Fruit fly (Drosophila melanogaster): ENCODE results near the gene Decay.

Decay gene

DNA sequence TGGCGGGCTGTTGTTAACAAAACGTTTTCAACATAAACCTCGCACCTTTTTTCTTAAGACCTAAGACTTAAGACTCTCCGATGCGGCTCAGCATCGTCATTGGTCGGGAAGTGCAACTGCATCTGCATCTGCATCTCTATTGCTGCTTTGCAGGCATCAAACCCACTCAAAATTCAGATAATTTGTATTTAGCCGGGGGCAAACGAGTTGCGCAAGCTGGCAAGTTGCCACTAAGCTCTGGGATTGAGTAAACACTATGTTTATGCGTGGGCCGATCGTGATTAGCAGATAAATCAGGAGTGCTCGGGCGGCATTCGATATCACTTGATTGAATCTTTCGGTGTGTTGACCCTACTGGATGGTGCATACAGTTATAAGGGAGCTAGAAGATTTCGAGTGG is 24.7 kb upstream of the Decay start:
- TF ChIP-seq h (optimal IDR thresholded peaks at IDR 0.05) (no peak), Myc (optimal IDR thresholded peaks at IDR 0.05) (no peak), ttk (optimal IDR thresholded peaks at IDR 0.05) (no peak), insv (optimal IDR thresholded peaks at IDR 0.05) (no peak), Sin3A (optimal IDR thresholded peaks at IDR 0.05) (no peak), psq (optimal IDR thresholded peaks at IDR 0.05) (no peak)

DNA sequence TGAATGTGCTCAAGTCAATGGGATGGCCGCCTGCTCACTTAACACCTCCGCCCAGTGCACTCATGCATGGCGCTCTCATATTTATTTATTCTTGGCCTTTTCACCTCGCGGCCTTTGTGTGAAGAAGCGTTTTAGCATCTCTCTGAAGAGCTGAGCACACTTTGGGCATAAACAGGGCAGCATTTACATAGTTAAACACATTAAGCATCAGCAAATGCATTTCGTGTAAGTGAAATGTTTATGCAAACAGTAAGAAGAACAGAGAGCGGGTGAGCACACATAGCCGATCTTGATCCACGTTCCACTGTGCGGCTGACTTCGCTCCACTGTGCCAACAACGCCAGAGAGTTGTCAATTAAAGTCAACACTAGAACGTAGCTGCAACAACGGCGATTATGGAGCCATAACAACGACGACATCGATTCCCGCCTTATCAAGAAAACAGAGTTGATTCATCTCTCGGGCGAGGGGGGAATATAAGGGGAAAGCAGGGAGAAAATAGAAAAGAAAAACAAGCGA is 23.8 kb upstream of the Decay start:
- TF ChIP-seq ttk (optimal IDR thresholded peaks at IDR 0.05) = no peak
- no peak for TF ChIP-seq h (optimal IDR thresholded peaks at IDR 0.05)

DNA sequence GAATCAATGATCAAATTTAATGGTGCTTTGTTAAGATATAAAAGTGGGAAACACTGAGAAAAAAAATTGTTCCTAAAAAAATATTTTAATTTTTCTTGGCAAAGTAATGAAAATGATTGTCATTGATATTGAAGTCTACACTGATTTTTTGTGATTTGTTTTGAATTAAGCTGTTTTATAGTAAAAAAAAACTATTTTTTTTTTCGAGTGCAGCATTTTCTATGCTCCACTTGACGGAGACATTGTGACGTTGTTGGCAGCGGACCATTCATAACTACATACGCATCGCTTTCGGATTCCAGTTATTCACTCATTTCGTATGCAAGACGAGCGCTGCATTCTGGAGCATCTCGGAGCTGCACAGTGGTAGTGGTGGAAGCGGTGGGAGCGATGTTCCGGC is 23.3 kb upstream of the Decay start:
- TF ChIP-seq h (optimal IDR thresholded peaks at IDR 0.05) (no peak), insv (optimal IDR thresholded peaks at IDR 0.05) (no peak), Myc (optimal IDR thresholded peaks at IDR 0.05) (no peak), Sin3A (optimal IDR thresholded peaks at IDR 0.05) (no peak), psq (optimal IDR thresholded peaks at IDR 0.05) (no peak), ttk (optimal IDR thresholded peaks at IDR 0.05) (no peak)

DNA sequence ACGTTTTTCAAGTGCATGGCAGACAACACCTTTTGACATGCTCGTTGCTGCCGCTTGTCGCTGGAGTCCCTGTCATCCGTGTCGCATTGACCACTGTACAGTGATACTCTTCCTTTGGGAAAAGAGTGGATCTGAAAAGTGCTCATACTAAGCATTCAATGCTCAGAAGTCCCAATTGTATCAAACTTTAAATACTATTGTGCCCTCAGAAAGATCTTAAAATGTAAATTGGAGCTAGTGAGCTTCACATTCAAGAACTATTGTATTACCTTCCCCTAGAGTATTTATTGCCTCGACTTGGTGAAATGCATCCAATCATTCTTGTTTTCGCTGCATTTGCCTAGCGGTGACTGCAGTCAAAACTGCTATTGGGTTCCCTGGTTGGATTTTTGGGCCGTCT is 22.5 kb upstream of the Decay start:
- TF ChIP-seq Myc (optimal IDR thresholded peaks at IDR 0.05) (no peak), ttk (optimal IDR thresholded peaks at IDR 0.05) (no peak), insv (optimal IDR thresholded peaks at IDR 0.05) (no peak), psq (optimal IDR thresholded peaks at IDR 0.05) (no peak), h (optimal IDR thresholded peaks at IDR 0.05) (no peak)

DNA sequence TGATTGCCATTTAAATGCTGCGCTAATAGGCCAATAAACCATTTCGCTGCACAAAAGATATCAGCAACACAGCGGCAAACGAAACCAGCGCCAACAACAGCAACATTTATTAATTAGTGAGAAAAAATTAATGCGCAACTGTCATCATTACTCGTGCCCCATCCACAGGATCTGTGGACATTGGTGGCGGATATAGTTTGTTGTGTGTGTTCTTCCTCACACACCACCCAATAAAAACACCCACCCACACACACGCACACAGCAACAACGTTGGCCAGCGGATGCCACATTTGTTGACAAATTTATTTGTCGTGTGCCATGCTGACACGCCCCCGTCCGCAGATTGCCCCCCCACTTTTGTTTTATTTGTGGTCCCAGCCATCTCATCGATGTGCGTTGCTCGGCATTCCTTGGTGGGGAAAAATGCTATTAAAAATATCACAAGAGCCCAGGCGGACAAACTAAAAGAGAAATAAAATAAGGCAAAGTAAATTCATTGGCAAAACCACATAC is 17.4 kb upstream of the Decay start:
- TF ChIP-seq psq (optimal IDR thresholded peaks at IDR 0.05) (no peak), insv (optimal IDR thresholded peaks at IDR 0.05) (no peak), Sin3A (optimal IDR thresholded peaks at IDR 0.05) (no peak), h (optimal IDR thresholded peaks at IDR 0.05) (no peak), Myc (optimal IDR thresholded peaks at IDR 0.05) (no peak), ttk (optimal IDR thresholded peaks at IDR 0.05) (no peak)

DNA sequence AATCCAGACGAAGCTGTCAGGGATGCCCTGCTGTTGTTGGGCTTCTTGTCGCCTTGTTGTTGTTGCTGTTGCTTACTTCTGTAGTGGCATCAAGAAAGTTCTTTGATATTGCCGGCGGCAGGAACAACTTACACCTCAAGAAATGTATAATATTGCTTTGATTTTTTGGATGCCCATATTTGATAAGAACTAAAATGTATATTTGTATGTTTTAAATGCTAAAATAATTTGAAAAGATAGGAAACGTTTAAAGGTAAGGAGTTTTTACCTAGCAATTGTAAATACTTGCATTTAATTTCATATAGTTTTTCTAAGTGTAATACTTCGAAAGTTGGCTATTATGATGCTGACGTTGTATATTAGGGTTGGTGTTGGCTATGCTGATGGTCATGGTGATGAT is 9.3 kb upstream of the Decay start:
- TF ChIP-seq Myc (optimal IDR thresholded peaks at IDR 0.05) (no peak), h (optimal IDR thresholded peaks at IDR 0.05) (no peak), insv (optimal IDR thresholded peaks at IDR 0.05) (no peak), Sin3A (optimal IDR thresholded peaks at IDR 0.05) (no peak), ttk (optimal IDR thresholded peaks at IDR 0.05) (no peak), psq (optimal IDR thresholded peaks at IDR 0.05) (no peak)

DNA sequence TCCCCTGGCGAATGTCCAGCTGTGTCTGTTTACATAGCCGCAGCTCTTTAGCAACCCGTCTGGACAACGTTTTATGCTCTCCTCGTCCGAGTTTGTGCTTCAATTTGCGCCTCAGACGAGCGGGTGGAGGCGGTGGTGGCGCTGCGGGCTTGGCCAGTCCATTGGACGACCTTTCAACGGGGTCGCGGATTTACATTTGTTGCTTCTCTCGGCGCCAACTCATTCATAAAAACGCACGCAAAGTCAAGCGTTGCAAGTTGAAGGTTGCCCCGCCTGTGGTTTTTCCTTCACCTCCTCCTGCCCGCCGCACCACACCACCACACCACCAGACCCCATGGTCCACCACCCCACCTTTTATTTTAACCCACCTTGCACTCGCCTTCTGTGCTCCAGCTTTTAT is 6.9 kb upstream of the Decay start:
- TF ChIP-seq Myc (optimal IDR thresholded peaks at IDR 0.05) = no peak
- no peak for TF ChIP-seq psq (optimal IDR thresholded peaks at IDR 0.05)
- TF ChIP-seq ttk (optimal IDR thresholded peaks at IDR 0.05) = no peak
- no peak for TF ChIP-seq h (optimal IDR thresholded peaks at IDR 0.05)
- TF ChIP-seq insv (optimal IDR thresholded peaks at IDR 0.05) = no peak
- TF ChIP-seq Sin3A (optimal IDR thresholded peaks at IDR 0.05) = no peak

DNA sequence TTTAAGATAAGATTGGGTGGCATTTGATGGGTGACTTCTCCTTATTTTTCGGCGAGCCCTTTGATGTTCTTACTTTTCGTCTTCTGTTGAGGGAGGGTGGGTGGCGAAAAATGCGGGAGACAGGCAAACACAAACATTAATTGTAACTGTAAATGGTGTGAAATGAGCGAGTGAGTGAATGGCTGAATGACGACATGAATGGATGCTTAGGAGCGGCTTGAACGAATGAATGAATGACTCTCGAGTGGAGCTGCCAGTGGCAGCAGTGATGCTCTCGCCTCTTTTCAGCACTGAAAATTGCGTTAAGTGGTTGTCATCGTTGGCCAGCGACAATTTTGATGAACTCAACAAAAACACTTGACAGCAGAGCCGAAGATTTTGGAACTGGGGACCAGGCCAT is 3.7 kb upstream of the Decay start:
- no peak for TF ChIP-seq Sin3A (optimal IDR thresholded peaks at IDR 0.05)
- no peak for TF ChIP-seq insv (optimal IDR thresholded peaks at IDR 0.05)
- no peak for TF ChIP-seq h (optimal IDR thresholded peaks at IDR 0.05)
- no peak for TF ChIP-seq Myc (optimal IDR thresholded peaks at IDR 0.05)
- TF ChIP-seq psq (optimal IDR thresholded peaks at IDR 0.05) = no peak
- no peak for TF ChIP-seq ttk (optimal IDR thresholded peaks at IDR 0.05)

DNA sequence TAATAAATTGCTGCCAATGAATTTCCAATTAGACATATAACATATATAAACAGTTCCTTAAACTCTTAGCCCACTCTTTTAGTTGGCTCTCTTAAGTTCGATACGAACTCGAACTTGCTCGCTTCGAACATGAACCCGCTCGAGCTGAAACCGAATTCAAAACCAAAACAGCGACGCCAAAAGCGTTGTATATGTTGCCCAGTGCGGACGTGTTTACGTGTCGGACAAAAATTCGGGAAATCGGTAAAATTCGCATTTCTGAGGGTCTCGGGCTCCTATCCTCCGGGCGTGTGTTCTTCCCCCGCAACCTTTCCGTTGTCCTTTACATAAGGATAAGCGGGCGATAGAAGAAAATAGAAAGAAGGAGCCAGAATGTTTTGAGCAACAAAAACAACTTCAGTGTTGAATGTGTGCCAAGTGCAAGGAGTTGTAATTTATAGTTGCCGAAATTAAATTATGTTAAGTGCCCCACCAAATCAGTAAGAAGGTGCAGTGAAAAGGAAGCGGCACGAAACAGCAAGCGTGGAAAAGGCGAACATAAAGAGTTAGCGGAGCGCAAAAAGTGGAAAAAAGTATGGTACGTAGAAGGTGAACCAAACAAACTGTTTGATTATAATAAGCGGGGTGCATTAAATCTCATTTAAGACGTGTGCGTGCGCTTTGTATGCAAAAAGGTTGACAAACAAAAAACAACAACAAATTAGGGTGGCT is 1.9 kb upstream of the Decay start, which contains the start of gene CG42342:
CG42342 (plus strand) TSS at position 176 of the 711 bp plus-strand sequence.
- TF ChIP-seq Sin3A (optimal IDR thresholded peaks at IDR 0.05) (no peak), psq (optimal IDR thresholded peaks at IDR 0.05) (no peak), ttk (optimal IDR thresholded peaks at IDR 0.05) (no peak), Myc (optimal IDR thresholded peaks at IDR 0.05) (no peak), insv (optimal IDR thresholded peaks at IDR 0.05) (no peak), h (optimal IDR thresholded peaks at IDR 0.05) (no peak)

DNA sequence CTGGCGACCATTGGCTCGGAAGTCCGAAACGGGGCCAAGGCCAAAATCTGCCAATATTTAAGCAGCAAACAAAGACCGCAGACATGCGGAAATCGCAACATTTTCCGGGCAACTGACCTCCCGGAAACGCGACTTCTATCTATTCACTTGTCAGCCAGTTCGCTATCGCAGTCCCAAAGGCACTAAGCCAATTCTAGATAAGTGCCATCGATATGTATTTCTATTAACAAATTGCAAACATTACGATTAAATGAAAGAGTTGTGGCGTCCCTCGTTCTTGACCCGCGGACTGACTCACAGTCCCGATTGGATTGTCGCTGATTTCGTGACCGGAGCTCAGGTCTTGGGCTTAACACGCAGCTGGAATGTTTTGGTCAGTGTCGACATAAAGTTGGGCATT is 2.0 kb downstream of the Decay start, which contains the start of gene Gr89a:
Gr89a (minus strand) TSS at position 101 of the 400 bp plus-strand sequence.
- TF ChIP-seq ttk (optimal IDR thresholded peaks at IDR 0.05) (no peak), insv (optimal IDR thresholded peaks at IDR 0.05) (no peak), psq (optimal IDR thresholded peaks at IDR 0.05) (no peak), Myc (optimal IDR thresholded peaks at IDR 0.05) (no peak), Sin3A (optimal IDR thresholded peaks at IDR 0.05) (no peak), h (optimal IDR thresholded peaks at IDR 0.05) (no peak)

DNA sequence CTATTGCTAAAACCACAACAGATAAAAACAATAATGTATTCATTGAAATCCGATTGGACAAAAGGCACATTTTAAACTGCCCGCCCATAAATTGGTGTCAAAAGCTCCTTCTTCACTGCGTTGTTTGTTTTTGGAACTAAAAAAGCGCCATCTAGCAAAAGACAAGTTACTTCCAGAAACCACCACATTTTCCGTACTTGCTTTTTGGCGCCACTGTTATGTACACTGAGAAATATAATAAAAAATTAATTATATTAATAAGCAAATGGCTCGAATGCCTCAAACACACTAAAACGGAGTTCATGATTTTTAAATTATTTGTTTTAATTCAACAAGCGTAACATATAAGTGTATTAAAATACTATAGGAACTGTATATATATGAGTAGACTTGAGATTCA is 3.5 kb downstream of the Decay start:
- TF ChIP-seq insv (optimal IDR thresholded peaks at IDR 0.05) (no peak), Myc (optimal IDR thresholded peaks at IDR 0.05) (no peak), Sin3A (optimal IDR thresholded peaks at IDR 0.05) (no peak), psq (optimal IDR thresholded peaks at IDR 0.05) (no peak), h (optimal IDR thresholded peaks at IDR 0.05) (no peak), ttk (optimal IDR thresholded peaks at IDR 0.05) (no peak)

DNA sequence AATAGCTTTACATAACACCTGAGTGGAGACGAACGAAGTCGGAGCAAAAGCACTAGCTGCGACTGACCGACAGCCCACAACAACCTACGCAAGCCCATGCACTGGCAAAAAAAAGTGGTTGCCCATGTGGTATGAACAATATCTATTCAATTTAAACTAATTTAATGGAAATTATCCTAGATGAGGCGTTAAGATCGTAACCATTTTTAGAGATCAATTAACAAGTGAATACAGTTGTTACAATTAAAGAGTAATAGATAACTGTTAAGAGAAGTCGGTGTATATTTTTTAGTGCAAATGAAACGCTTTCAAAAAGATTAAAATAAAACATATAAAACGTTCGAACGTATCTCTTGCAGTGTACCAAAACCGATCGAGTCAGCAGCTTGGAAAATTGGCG is 4.6 kb downstream of the Decay start:
- TF ChIP-seq insv (optimal IDR thresholded peaks at IDR 0.05) (no peak), psq (optimal IDR thresholded peaks at IDR 0.05) (no peak)

DNA sequence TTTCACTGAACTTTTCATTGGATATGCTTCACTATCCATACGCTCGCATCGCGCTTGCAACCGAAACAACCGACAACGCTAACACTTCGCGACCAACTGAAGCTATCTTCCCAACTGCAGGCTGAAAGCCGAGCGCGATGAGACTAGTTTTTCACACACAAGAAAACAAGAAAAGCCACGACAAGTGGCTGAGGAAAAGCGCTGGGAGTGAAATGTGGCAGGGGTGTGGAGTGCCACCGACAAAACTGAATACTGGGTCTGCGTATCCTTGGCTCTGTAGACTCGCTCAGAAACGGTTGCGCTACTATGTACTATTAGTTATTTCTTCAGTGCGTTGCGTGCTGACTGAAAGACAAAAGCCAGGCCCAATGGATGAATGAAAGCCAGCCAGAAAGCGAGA is 5.5 kb downstream of the Decay start, which contains the start of gene Cad89D:
Cad89D (minus strand) TSS at position 101 of the 400 bp plus-strand sequence.
- no peak for TF ChIP-seq psq (optimal IDR thresholded peaks at IDR 0.05)
- TF ChIP-seq insv (optimal IDR thresholded peaks at IDR 0.05) = no peak
- TF ChIP-seq Sin3A (optimal IDR thresholded peaks at IDR 0.05) = no peak
- TF ChIP-seq ttk (optimal IDR thresholded peaks at IDR 0.05) = no peak
- no peak for TF ChIP-seq h (optimal IDR thresholded peaks at IDR 0.05)
- no peak for TF ChIP-seq Myc (optimal IDR thresholded peaks at IDR 0.05)

Data from Kc167 (cell line).